Fruit fly (Drosophila melanogaster): ENCODE measurements around the gene Pcyt2.

DNA sequence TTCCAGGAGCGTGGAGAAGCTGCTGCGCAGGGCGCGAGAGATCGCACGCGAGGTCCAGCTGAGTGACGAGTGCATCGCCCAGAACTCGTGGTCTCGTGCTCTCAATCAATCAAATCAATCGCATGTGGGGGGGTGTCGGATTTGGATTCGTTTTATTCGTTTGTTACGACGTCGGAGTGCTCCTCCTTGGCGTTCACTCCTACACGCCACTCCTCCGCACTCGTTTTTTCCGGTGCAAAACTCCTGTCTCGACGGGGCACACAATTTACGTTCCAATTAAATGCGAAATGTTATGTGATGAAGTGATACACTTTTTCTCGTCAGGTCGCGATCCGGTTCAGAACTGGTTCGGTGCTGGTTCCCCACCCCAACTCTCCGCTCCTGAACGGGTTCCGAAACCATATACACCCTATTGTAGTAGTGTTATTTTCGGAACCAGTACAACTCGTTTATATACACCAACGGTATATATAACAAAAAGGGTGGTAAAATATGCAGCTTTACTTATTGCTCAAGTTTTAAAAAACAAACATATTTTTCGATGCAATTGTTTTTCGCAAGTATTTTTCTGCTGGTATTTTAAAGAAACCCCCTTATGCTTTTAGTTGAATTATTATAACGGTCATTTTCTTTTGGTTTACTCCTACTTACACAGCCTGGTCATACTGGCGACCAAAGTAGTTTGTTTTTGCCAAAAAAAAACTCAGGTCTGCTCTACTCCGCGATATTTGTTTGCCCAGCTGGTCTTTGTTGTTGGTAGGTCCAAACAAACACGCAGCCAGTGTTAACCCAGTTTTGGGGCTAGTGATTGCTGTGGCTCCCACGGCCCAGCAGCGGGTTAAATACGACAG is 16.6 kb upstream of the Pcyt2 start, which contains the start of the genes CG12091 and pns:
- no peak for TF ChIP-seq usp (GFP tag; optimal IDR thresholded peaks at IDR 0.05)
- no peak for TF ChIP-seq Hr78 (GFP tag; optimal IDR thresholded peaks at IDR 0.05)
- peak; percentile 80 for TF ChIP-seq h (GFP tag; optimal IDR thresholded peaks at IDR 0.05)
- TF ChIP-seq pan (optimal IDR thresholded peaks at IDR 0.05) = no peak
- peak; percentile 48 for TF ChIP-seq rgr (GFP tag; optimal IDR thresholded peaks at IDR 0.05)
- no peak for TF ChIP-seq Jra (GFP tag; optimal IDR thresholded peaks at IDR 0.05)
- peak; percentile 46 for TF ChIP-seq sv (GFP tag; optimal IDR thresholded peaks at IDR 0.05)
- TF ChIP-seq psq (GFP tag; optimal IDR thresholded peaks at IDR 0.05) = peak; percentile 55
- peak; percentile 65 for TF ChIP-seq HLH106 (tag; optimal IDR thresholded peaks at IDR 0.05)
- no peak for TF ChIP-seq Myc (optimal IDR thresholded peaks at IDR 0.05)
- no peak for TF ChIP-seq Dfd (GFP tag; optimal IDR thresholded peaks at IDR 0.05)

Data from whole organism, wandering third instar larva.